Worm (Caenorhabditis elegans): ENCODE results near the gene F14H12.8.
A peak's percentile ranks its signal among the peaks of the same experiment; 100 is the strongest.

The F14H12.8 gene

ce11 chrX:4317095-4317494, 47.7 kb downstream of the F14H12.8 start:
- TF ChIP-seq nhr-76 (tag; optimal IDR thresholded peaks at IDR 0.05) (no peak), ceh-82 (tag; optimal IDR thresholded peaks at IDR 0.05) (no peak), nhr-20 (tag; optimal IDR thresholded peaks at IDR 0.05) (no peak), mab-9 (GFP tag; IDR thresholded peaks at IDR 0.05) (no peak), sup-37 (GFP tag; optimal IDR thresholded peaks at IDR 0.05) (no peak), aly-2 (tag; optimal IDR thresholded peaks at IDR 0.05) (no peak), fkh-10 (GFP tag; optimal IDR thresholded peaks at IDR 0.05) (peak; percentile 75), lin-14 (GFP tag; optimal IDR thresholded peaks at IDR 0.05) (peak; percentile 29), fos-1 (tag; optimal IDR thresholded peaks at IDR 0.05) (no peak), efl-1 (optimal IDR thresholded peaks at IDR 0.05) (no peak), efl-1 (GFP tag; optimal IDR thresholded peaks at IDR 0.05 in 1 of 2) (peak in 1 of 2 experiments; percentile 2)

ce11 chrX:4314939-4315338, 49.8 kb downstream of the F14H12.8 start:
- no peak for TF ChIP-seq unc-62 (GFP tag; optimal IDR thresholded peaks at IDR 0.05)
- peak; percentile 77 for TF ChIP-seq lin-14 (GFP tag; optimal IDR thresholded peaks at IDR 0.05)
- no peak for TF ChIP-seq lin-13 (GFP tag; optimal IDR thresholded peaks at IDR 0.05)
- peak; percentile 95 for TF ChIP-seq fkh-10 (GFP tag; optimal IDR thresholded peaks at IDR 0.05)
- TF ChIP-seq unc-98 (GFP tag; IDR thresholded peaks at IDR 0.05) = no peak
- TF ChIP-seq nhr-71 (tag; optimal IDR thresholded peaks at IDR 0.05) = peak; percentile 2
- peak; percentile 87 for TF ChIP-seq ces-1 (GFP tag; optimal IDR thresholded peaks at IDR 0.05)
